Fruit fly (Drosophila melanogaster) whole organism, embryonic: ENCODE measurements around the gene put.

ENCODE experiments used
- Bgb ChIP-seq: fragments of 200-800 bp; sonication (Bioruptor generic); IDR thresholded peaks from 2 replicates; pipeline ENCODE4 v1.3.6; 2022; ENCODE audit warnings: missing biosample characterization, missing genetic modification characterization; ENCODE audit not compliant: partially characterized antibody
- Bteb2 ChIP-seq: fragments of 200-800 bp; sonication (Bioruptor generic); optimal IDR thresholded peaks from 2 replicates; lab custom pipeline; 2016; ENCODE audit warnings: missing biosample characterization, missing genetic modification characterization
- CG10274 ChIP-seq: fragments of 200-800 bp; sonication (Bioruptor generic); optimal IDR thresholded peaks from 3 replicates; lab custom pipeline; 2017; ENCODE audit warnings: missing biosample characterization, mild to moderate bottlenecking, missing genetic modification characterization
- CG10959 ChIP-seq: fragments of 200-800 bp; sonication (Bioruptor generic); IDR thresholded peaks from 2 replicates; pipeline ENCODE4 v1.3.6; 2022; ENCODE audit warnings: missing biosample characterization, missing genetic modification characterization
- CG11456 ChIP-seq: fragments of 200-800 bp; sonication (Bioruptor generic); IDR thresholded peaks from 3 replicates; pipeline ENCODE4 v1.3.6; 2022; ENCODE audit warnings: missing biosample characterization, missing genetic modification characterization
- CG13287 ChIP-seq: fragments of 200-800 bp; sonication (Bioruptor generic); IDR thresholded peaks from 2 replicates; pipeline ENCODE4 v1.3.6; 2022; ENCODE audit warnings: missing biosample characterization, missing genetic modification characterization; ENCODE audit not compliant: partially characterized antibody
- CG13296 ChIP-seq: fragments of 200-800 bp; sonication (Bioruptor generic); optimal IDR thresholded peaks from 3 replicates; lab custom pipeline; 2018; ENCODE audit warnings: missing biosample characterization, mild to moderate bottlenecking, missing genetic modification characterization
- CG13424 ChIP-seq: fragments of 200-800 bp; sonication (Bioruptor generic); optimal IDR thresholded peaks from 2 replicates; lab custom pipeline; 2019; ENCODE audit warnings: missing biosample characterization, mild to moderate bottlenecking, missing genetic modification characterization, moderate library complexity
- CG14050 ChIP-seq: fragments of 200-800 bp; sonication (Bioruptor generic); IDR thresholded peaks from 3 replicates; pipeline ENCODE4 v1.3.6; 2022; ENCODE audit warnings: missing biosample characterization, missing genetic modification characterization
- CG2116 ChIP-seq: fragments of 200-800 bp; sonication (Bioruptor generic); optimal IDR thresholded peaks from 3 replicates; lab custom pipeline; 2018; ENCODE audit warnings: missing biosample characterization, mild to moderate bottlenecking, missing genetic modification characterization
- CG30431 ChIP-seq: fragments of 200-800 bp; sonication (Bioruptor generic); optimal IDR thresholded peaks from 2 replicates; lab custom pipeline; 2017; ENCODE audit warnings: missing biosample characterization, missing genetic modification characterization
- CG31365 ChIP-seq: fragments of 200-800 bp; sonication (Bioruptor generic); optimal IDR thresholded peaks from 2 replicates; lab custom pipeline; 2018; ENCODE audit warnings: missing biosample characterization, mild to moderate bottlenecking, missing genetic modification characterization
- CG6813 ChIP-seq: fragments of 200-800 bp; sonication (Bioruptor generic); optimal IDR thresholded peaks from 2 replicates; lab custom pipeline; 2017; ENCODE audit warnings: missing biosample characterization, missing genetic modification characterization, mild to moderate bottlenecking, moderate library complexity, missing genetic modification reagents
- CG7271 ChIP-seq: fragments of 200-800 bp; sonication (Bioruptor generic); optimal IDR thresholded peaks from 2 replicates; lab custom pipeline; 2018; ENCODE audit warnings: missing biosample characterization, mild to moderate bottlenecking, missing genetic modification characterization, moderate library complexity
- CG7987 ChIP-seq: fragments of 200-800 bp; sonication (Bioruptor generic); optimal IDR thresholded peaks from 2 replicates; lab custom pipeline; 2018; ENCODE audit warnings: missing biosample characterization, mild to moderate bottlenecking, missing genetic modification characterization, moderate library complexity
- CG8290 ChIP-seq, 3 experiments: fragments of 200-800 bp; sonication (Bioruptor generic); optimal IDR thresholded peaks; 2 replicates each; lab custom pipeline; 2016 to 2019; ENCODE audit warnings: missing biosample characterization in 3 of 3, missing genetic modification characterization in 3 of 3, mild to moderate bottlenecking in 2 of 3, moderate library complexity in 1 of 3
- E2f2 ChIP-seq: fragments of 200-800 bp; sonication (Bioruptor generic); IDR thresholded peaks from 2 replicates; pipeline ENCODE4 v1.3.6; 2022; ENCODE audit warnings: missing biosample characterization, missing genetic modification characterization
- Elba2 ChIP-seq: fragments of 200-800 bp; sonication (Bioruptor generic); optimal IDR thresholded peaks from 3 replicates; lab custom pipeline; 2016; ENCODE audit warnings: missing biosample characterization, missing genetic modification characterization
- H2.0 ChIP-seq: fragments of 200-800 bp; sonication (Bioruptor generic); IDR thresholded peaks from 2 replicates; pipeline ENCODE4 v1.3.6; 2022; ENCODE audit warnings: missing biosample characterization, missing genetic modification characterization
- HLH3B ChIP-seq: fragments of 200-800 bp; sonication (Bioruptor generic); IDR thresholded peaks from 2 replicates; pipeline ENCODE4 v1.3.6; 2022; ENCODE audit warnings: missing biosample characterization, missing genetic modification characterization
- Hey ChIP-seq: fragments of 200-800 bp; sonication (Bioruptor generic); optimal IDR thresholded peaks from 3 replicates; lab custom pipeline; 2018; ENCODE audit warnings: missing biosample characterization, mild to moderate bottlenecking, missing genetic modification characterization
- HmgZ ChIP-seq: fragments of 200-800 bp; sonication (Bioruptor generic); optimal IDR thresholded peaks from 2 replicates; lab custom pipeline; 2018; ENCODE audit warnings: missing biosample characterization, mild to moderate bottlenecking, missing genetic modification characterization
- Hmr ChIP-seq: fragments of 200-800 bp; sonication (Bioruptor generic); optimal IDR thresholded peaks from 3 replicates; lab custom pipeline; 2017; ENCODE audit warnings: mild to moderate bottlenecking, missing biosample characterization, missing genetic modification reagents, missing genetic modification characterization
- Jarid2 ChIP-seq: fragments of 200-800 bp; sonication (Bioruptor generic); optimal IDR thresholded peaks from 3 replicates; lab custom pipeline; 2017; ENCODE audit warnings: mild to moderate bottlenecking, missing biosample characterization, missing genetic modification reagents, missing genetic modification characterization
- MBD-R2 ChIP-seq: fragments of 200-800 bp; sonication (Bioruptor generic); IDR thresholded peaks from 2 replicates; pipeline ENCODE4 v1.3.6; 2022; ENCODE audit warnings: missing biosample characterization, missing genetic modification characterization
- Mes4 ChIP-seq: fragments of 200-800 bp; sonication (Bioruptor generic); optimal IDR thresholded peaks from 2 replicates; lab custom pipeline; 2016; ENCODE audit warnings: missing biosample characterization, missing genetic modification characterization
- NC2α ChIP-seq: fragments of 200-800 bp; sonication (Bioruptor generic); optimal IDR thresholded peaks from 2 replicates; lab custom pipeline; 2016; ENCODE audit warnings: missing biosample characterization, missing genetic modification characterization
- Nf-YA ChIP-seq: fragments of 200-800 bp; sonication (Bioruptor generic); IDR thresholded peaks from 2 replicates; pipeline ENCODE4 v1.3.6; 2022; ENCODE audit warnings: missing biosample characterization, missing genetic modification characterization
- NfI ChIP-seq: fragments of 200-800 bp; sonication (Bioruptor generic); optimal IDR thresholded peaks from 3 replicates; lab custom pipeline; 2018; ENCODE audit warnings: missing biosample characterization, mild to moderate bottlenecking, missing genetic modification characterization, moderate library complexity
- Opbp ChIP-seq: fragments of 200-800 bp; sonication (Bioruptor generic); IDR thresholded peaks from 3 replicates; pipeline ENCODE4 v1.3.6; 2022; ENCODE audit warnings: missing biosample characterization, missing genetic modification characterization; ENCODE audit not compliant: partially characterized antibody
- Sox100B ChIP-seq: fragments of 200-800 bp; sonication (Bioruptor generic); optimal IDR thresholded peaks from 3 replicates; lab custom pipeline; 2018; ENCODE audit warnings: missing biosample characterization, mild to moderate bottlenecking, missing genetic modification characterization
- Stat92E ChIP-seq, 3 experiments: fragments of >200 bp in 2 of 3; fragments of 200-800 bp in 1 of 3; sonication (Bioruptor generic) in 1 of 3; optimal IDR thresholded peaks; 2 replicates each; lab custom pipeline; 2017 to 2019; ENCODE audit warnings: missing biosample characterization in 3 of 3, missing genetic modification characterization in 3 of 3, mild to moderate bottlenecking in 1 of 3, moderate library complexity in 1 of 3
- al ChIP-seq: fragments of 200-800 bp; sonication (Bioruptor generic); IDR thresholded peaks from 2 replicates; pipeline ENCODE4 v1.3.6; 2022; ENCODE audit warnings: missing biosample characterization, missing genetic modification characterization
- ato ChIP-seq: fragments of 200-800 bp; sonication (Bioruptor generic); IDR thresholded peaks from 2 replicates; pipeline ENCODE4 v1.3.6; 2022; ENCODE audit warnings: missing biosample characterization, missing genetic modification characterization; ENCODE audit not compliant: partially characterized antibody
- bigmax ChIP-seq: fragments of 200-800 bp; sonication (Bioruptor generic); optimal IDR thresholded peaks from 2 replicates; lab custom pipeline; 2018; ENCODE audit warnings: missing biosample characterization, mild to moderate bottlenecking, missing genetic modification characterization
- danr ChIP-seq: fragments of 200-800 bp; sonication (Bioruptor generic); IDR thresholded peaks from 2 replicates; pipeline ENCODE4 v1.3.6; 2022; ENCODE audit warnings: missing biosample characterization, missing genetic modification characterization
- dmrt11E ChIP-seq: fragments of 200-800 bp; sonication (Bioruptor generic); optimal IDR thresholded peaks from 3 replicates; lab custom pipeline; 2018; ENCODE audit warnings: missing biosample characterization, mild to moderate bottlenecking, missing genetic modification characterization, moderate library complexity
- eyg ChIP-seq: fragments of 200-800 bp; sonication (Bioruptor generic); optimal IDR thresholded peaks from 3 replicates; lab custom pipeline; 2016; ENCODE audit warnings: missing biosample characterization, missing genetic modification characterization
- her ChIP-seq: fragments of 200-800 bp; sonication (Bioruptor generic); optimal IDR thresholded peaks from 2 replicates; lab custom pipeline; 2016; ENCODE audit warnings: missing biosample characterization, missing genetic modification characterization
- hth ChIP-seq: fragments of >200 bp; optimal IDR thresholded peaks from 2 replicates; lab custom pipeline; 2017; ENCODE audit warnings: inconsistent platforms
- knrl ChIP-seq: fragments of 200-800 bp; sonication (Bioruptor generic); IDR thresholded peaks from 3 replicates; pipeline ENCODE4 v1.3.6; 2022; ENCODE audit warnings: missing biosample characterization, missing genetic modification characterization; ENCODE audit not compliant: partially characterized antibody
- pzg ChIP-seq: fragments of 200-800 bp; sonication (Bioruptor generic); optimal IDR thresholded peaks from 3 replicates; lab custom pipeline; 2018; ENCODE audit warnings: missing biosample characterization, mild to moderate bottlenecking, missing genetic modification characterization, moderate library complexity
- shn ChIP-seq: fragments of 200-800 bp; sonication (Bioruptor generic); optimal IDR thresholded peaks from 3 replicates; lab custom pipeline; 2016; ENCODE audit warnings: missing biosample characterization, missing genetic modification characterization
- slbo ChIP-seq: fragments of 200-800 bp; sonication (Bioruptor generic); IDR thresholded peaks from 2 replicates; pipeline ENCODE4 v1.3.6; 2022; ENCODE audit warnings: missing biosample characterization, missing genetic modification characterization
- ttk ChIP-seq: fragments of 200-800 bp; sonication (Bioruptor generic); IDR thresholded peaks from 2 replicates; pipeline ENCODE4 v2.1.2; 2022; ENCODE audit warnings: missing biosample characterization, missing genetic modification characterization
- yki ChIP-seq: fragments of >200 bp; optimal IDR thresholded peaks from 3 replicates; lab custom pipeline; 2018
- zen ChIP-seq: fragments of 200-800 bp; sonication (Bioruptor generic); optimal IDR thresholded peaks from 3 replicates; lab custom pipeline; 2018; ENCODE audit warnings: missing biosample characterization, mild to moderate bottlenecking, missing genetic modification characterization, moderate library complexity

The put gene

DNA sequence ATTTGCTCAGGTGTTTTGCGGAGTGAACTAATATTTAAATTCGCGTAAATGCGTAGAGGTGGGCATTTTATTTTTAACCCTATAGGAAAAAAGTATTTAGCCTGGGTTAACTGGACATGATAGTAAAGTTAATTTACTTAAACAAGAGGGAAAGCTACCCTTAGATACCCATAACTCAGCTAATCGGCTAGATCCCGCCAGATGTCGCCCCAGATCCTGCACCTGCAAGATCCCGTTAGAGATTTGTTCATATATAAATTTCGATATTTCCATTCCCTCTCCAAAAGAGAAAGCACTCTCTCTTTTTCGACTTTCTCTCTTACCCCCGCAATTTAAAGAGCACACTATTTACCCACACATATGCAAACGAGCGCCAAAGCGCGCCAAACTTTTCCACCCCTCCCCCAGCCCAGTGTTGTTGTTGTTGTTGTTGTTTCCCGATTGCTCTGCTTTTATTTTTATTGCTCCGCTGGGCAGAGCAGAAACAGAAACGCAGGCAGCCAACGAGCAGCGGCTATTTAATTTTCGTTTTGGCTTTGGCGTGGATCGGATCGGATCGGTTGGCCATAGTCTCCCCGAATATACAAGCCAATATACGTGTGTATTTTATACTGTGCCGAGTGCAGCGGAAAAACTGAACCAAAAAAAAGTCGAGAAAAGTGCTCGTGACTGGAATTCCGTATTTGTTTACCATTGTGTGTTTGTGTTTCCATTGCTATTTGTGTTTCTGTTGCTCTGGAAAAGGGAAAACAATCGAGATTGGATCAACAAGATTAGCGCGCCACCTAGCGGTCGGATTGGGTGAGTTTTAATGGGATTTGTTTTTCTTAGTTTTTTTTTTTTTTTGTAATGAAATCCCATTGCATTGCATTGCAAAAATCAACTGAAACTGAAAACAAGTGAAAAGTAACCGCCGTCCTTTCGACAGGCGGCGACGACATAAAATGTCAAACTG is 48.5 kb downstream of the put start, which contains the start of gene stumps (continued):
- no peak for TF ChIP-seq H2.0 (GFP tag; lab: Robert Waterston, UW)
- TF ChIP-seq CG31365 (tag; lab: Kevin White, UChicago) = no peak
- TF ChIP-seq Jarid2 (GFP tag; lab: Kevin White, UChicago) = peak; percentile 32
- no peak for TF ChIP-seq eyg
- 0 out of 3 replicates have a peak, but pooled peaks have one; percentile 10 for TF ChIP-seq Opbp (GFP tag; lab: Robert Waterston, UW)
- no peak for TF ChIP-seq hth (lab: Kevin White, UChicago)
- TF ChIP-seq CG7271 = no peak
- TF ChIP-seq CG13424 (tag; lab: Kevin White, UChicago) = no peak
- no peak for TF ChIP-seq yki (lab: Kevin White, UChicago)
- no peak for TF ChIP-seq HLH3B (GFP tag; lab: Robert Waterston, UW)
- TF ChIP-seq ato (GFP tag; lab: Robert Waterston, UW) = no peak
- TF ChIP-seq ttk = no peak
- TF ChIP-seq CG6813 = no peak
- TF ChIP-seq danr (GFP tag; lab: Robert Waterston, UW) = no peak
- TF ChIP-seq Mes4 (GFP tag; lab: Kevin White, UChicago) = no peak
- TF ChIP-seq al (GFP tag; lab: Robert Waterston, UW) = no peak
- no peak for TF ChIP-seq CG7987 (GFP tag; lab: Kevin White, UChicago)
- no peak for TF ChIP-seq NC2α (GFP tag; lab: Kevin White, UChicago)
- no peak for TF ChIP-seq CG14050 (GFP tag; lab: Robert Waterston, UW)

- no peak for TF ChIP-seq CG10274 (GFP tag; lab: Kevin White, UChicago)
- TF ChIP-seq Elba2 (GFP tag; lab: Kevin White, UChicago) = no peak
- TF ChIP-seq Bteb2 (GFP tag; lab: Kevin White, UChicago) = no peak
- no peak for TF ChIP-seq HmgZ (tag; lab: Kevin White, UChicago)
- TF ChIP-seq CG8290 (GFP tag; optimal IDR thresholded peaks at IDR 0.05; lab: Kevin White, UChicago) = no peak
- no peak for TF ChIP-seq CG8290 (tag; optimal IDR thresholded peaks at IDR 0.05; lab: Kevin White, UChicago)
- TF ChIP-seq MBD-R2 (GFP tag; lab: Robert Waterston, UW) = no peak
- no peak for TF ChIP-seq bigmax
- no peak for TF ChIP-seq CG13296 (GFP tag; lab: Kevin White, UChicago)
- TF ChIP-seq CG13287 = no peak
- TF ChIP-seq knrl (GFP tag; lab: Robert Waterston, UW) = no peak
- no peak for TF ChIP-seq CG30431 (GFP tag; lab: Kevin White, UChicago)
- no peak for TF ChIP-seq slbo (GFP tag; lab: Robert Waterston, UW)
- TF ChIP-seq Hey (tag; lab: Kevin White, UChicago) = no peak
- no peak for TF ChIP-seq dmrt11E (tag; lab: Kevin White, UChicago)
- TF ChIP-seq her (GFP tag; lab: Kevin White, UChicago) = no peak
- TF ChIP-seq Sox100B = no peak
- no peak for TF ChIP-seq Nf-YA (GFP tag; lab: Robert Waterston, UW)
- TF ChIP-seq shn (GFP tag; lab: Kevin White, UChicago) = no peak
These were observed 49.1 kb downstream of the put start, which contains the start of gene CG44094 for dm6 chr3R:14576511-14576691. Gene CG44094, minus strand, starts transcription at chr3R:14576611.

DNA sequence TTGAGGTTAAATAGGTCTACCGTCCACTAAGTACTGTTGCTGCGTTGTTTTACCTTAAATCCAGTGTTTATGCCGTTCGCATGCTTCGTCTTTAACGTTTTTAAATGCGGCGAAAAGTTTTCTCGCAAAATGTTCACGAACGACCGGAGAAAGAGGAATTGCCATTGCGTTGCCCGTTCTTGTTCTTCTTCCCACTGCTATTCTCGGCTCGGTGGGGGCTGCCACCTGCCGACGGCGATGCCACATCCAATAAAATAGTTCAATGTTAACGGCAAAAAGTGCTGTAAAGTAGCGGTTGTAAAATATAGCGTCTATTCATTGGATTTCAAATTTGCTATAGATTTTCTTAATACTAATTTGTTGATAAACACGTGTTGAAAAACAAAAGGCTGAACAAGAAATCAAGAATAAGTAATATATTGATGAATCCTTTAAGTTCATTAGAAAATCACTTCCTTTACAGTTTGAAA is 49.8 kb downstream of the put start, which contains the start of gene CG7987:
Gene CG7987 (minus strand): TSS at position 170 of the 470 bp plus-strand sequence.
- TF ChIP-seq NfI (GFP tag; lab: Kevin White, UChicago) (peak; percentile 20), CG8290 (GFP tag; optimal IDR thresholded peaks at IDR 0.05; lab: Kevin White, UChicago) (peak; percentile 7), CG8290 (tag; optimal IDR thresholded peaks at IDR 0.05; lab: Kevin White, UChicago) (peak in 1 of 2 experiments; percentile 84), Hmr (GFP tag; lab: Kevin White, UChicago) (peak; percentile 60), pzg (peak; percentile 73), zen (tag; lab: Kevin White, UChicago) (peak; percentile 19), CG2116 (GFP tag; lab: Kevin White, UChicago) (peak; percentile 29), CG11456 (GFP tag; lab: Robert Waterston, UW) (0 out of 3 replicates have a peak, but pooled peaks have one; percentile 3), E2f2 (GFP tag; lab: Robert Waterston, UW) (peak; percentile 84), Bgb (GFP tag; lab: Robert Waterston, UW) (peak; percentile 46; the same call in 1 of the 2 replicates), CG10959 (GFP tag; lab: Robert Waterston, UW) (no peak), Stat92E (GFP tag; optimal IDR thresholded peaks at IDR 0.05; lab: Kevin White, UChicago) (no peak)
